ENCODE assay signal across 1 fruit fly cellular context in genomic region chr3L:6359205-6359604, dm6.
TF ChIP-seq lines count a peak whose summit lies in the region.

No protein-coding gene starts in this region.

TF ChIP-seq in whole organism, prepupa, 60 proteins besides CTCF, POLR2A, EP300 and RAD21 (continued from another document):
- peak; percentile 41 for TF ChIP-seq CG16779 (tag; optimal IDR thresholded peaks at IDR 0.05; lab: Kevin White, UChicago)
- peak; percentile 68 for TF ChIP-seq CG11762 (GFP tag; optimal IDR thresholded peaks at IDR 0.05; lab: Kevin White, UChicago; ENCODE audit: insufficient read depth)
- TF ChIP-seq Sox14 (GFP tag; optimal IDR thresholded peaks at IDR 0.05; lab: Kevin White, UChicago): peak; percentile 44
- TF ChIP-seq CG6808 (GFP tag; optimal IDR thresholded peaks at IDR 0.05; lab: Kevin White, UChicago): peak; percentile 40
- peak; percentile 39 for TF ChIP-seq Sox102F (GFP tag; optimal IDR thresholded peaks at IDR 0.05; lab: Kevin White, UChicago)
- peak; percentile 61 for TF ChIP-seq OdsH (GFP tag; optimal IDR thresholded peaks at IDR 0.05; lab: Kevin White, UChicago)
- TF ChIP-seq cyc (GFP tag; optimal IDR thresholded peaks at IDR 0.05; lab: Kevin White, UChicago): peak; percentile 89
- peak; percentile 54 for TF ChIP-seq CG9139 (GFP tag; optimal IDR thresholded peaks at IDR 0.05; lab: Kevin White, UChicago)
- peak; percentile 61 for TF ChIP-seq spab (GFP tag; optimal IDR thresholded peaks at IDR 0.05; lab: Kevin White, UChicago)
- TF ChIP-seq dsx (GFP tag; optimal IDR thresholded peaks at IDR 0.05; lab: Kevin White, UChicago; ENCODE audit: poor library complexity, severe bottlenecking): peak; percentile 41
- TF ChIP-seq vri (GFP tag; optimal IDR thresholded peaks at IDR 0.05; lab: Kevin White, UChicago): peak; percentile 51
- peak; percentile 76 for TF ChIP-seq Ets96B (tag; optimal IDR thresholded peaks at IDR 0.05; lab: Kevin White, UChicago)
- peak; percentile 41 for TF ChIP-seq CG32006 (GFP tag; optimal IDR thresholded peaks at IDR 0.05; lab: Kevin White, UChicago)
- no peak for TF ChIP-seq Lpt (GFP tag; optimal IDR thresholded peaks at IDR 0.05; lab: Kevin White, UChicago)
- TF ChIP-seq CG4318 (GFP tag; optimal IDR thresholded peaks at IDR 0.05; lab: Kevin White, UChicago): no peak
- peak; percentile 3 for TF ChIP-seq dac (GFP tag; optimal IDR thresholded peaks at IDR 0.05; lab: Kevin White, UChicago)
- no peak for TF ChIP-seq fd59A (GFP tag; optimal IDR thresholded peaks at IDR 0.05; lab: Kevin White, UChicago)
- TF ChIP-seq fkh (GFP tag; optimal IDR thresholded peaks at IDR 0.05; lab: Kevin White, UChicago): no peak
- TF ChIP-seq Gug (GFP tag; IDR thresholded peaks at IDR 0.05; lab: Robert Waterston, UW): no peak
- peak; percentile 56 for TF ChIP-seq achi (GFP tag; optimal IDR thresholded peaks at IDR 0.05; lab: Kevin White, UChicago)
- peak; percentile 36 for TF ChIP-seq net (GFP tag; optimal IDR thresholded peaks at IDR 0.05; lab: Kevin White, UChicago)
- peak; percentile 2 for TF ChIP-seq CG7368 (GFP tag; optimal IDR thresholded peaks at IDR 0.05; lab: Kevin White, UChicago)
- peak; percentile 51; the same call in 2 of the 3 replicates for TF ChIP-seq CG8119 (GFP tag; IDR thresholded peaks at IDR 0.05; lab: Robert Waterston, UW)
- peak; percentile 68 for TF ChIP-seq CG6792 (GFP tag; optimal IDR thresholded peaks at IDR 0.05; lab: Kevin White, UChicago)
- TF ChIP-seq CG15336 (GFP tag; IDR thresholded peaks at IDR 0.05; lab: Robert Waterston, UW): peak; percentile 40; the same call in 1 of the 2 replicates
- peak; percentile 37 for TF ChIP-seq CG1621 (tag; optimal IDR thresholded peaks at IDR 0.05; lab: Kevin White, UChicago)
- peak; percentile 7 for TF ChIP-seq Eip93F (GFP tag; optimal IDR thresholded peaks at IDR 0.05; lab: Kevin White, UChicago)
- peak; percentile 86 for TF ChIP-seq Eip78C (GFP tag; lab: Kevin White, UChicago)
- peak; percentile 81 for TF ChIP-seq esn (GFP tag; optimal IDR thresholded peaks at IDR 0.05; lab: Kevin White, UChicago)
- peak; percentile 46 for TF ChIP-seq pdm3 (GFP tag; optimal IDR thresholded peaks at IDR 0.05; lab: Kevin White, UChicago)
- TF ChIP-seq CG8319 (GFP tag; optimal IDR thresholded peaks at IDR 0.05; lab: Kevin White, UChicago): peak; percentile 33
- peak; percentile 13 for TF ChIP-seq Sox15 (GFP tag; optimal IDR thresholded peaks at IDR 0.05; lab: Kevin White, UChicago)
- peak; percentile 47 for TF ChIP-seq CG34406 (GFP tag; optimal IDR thresholded peaks at IDR 0.05; lab: Kevin White, UChicago)
- TF ChIP-seq Blimp-1 (GFP tag; optimal IDR thresholded peaks at IDR 0.05; lab: Kevin White, UChicago): peak; percentile 68
- TF ChIP-seq CG10669 (GFP tag; optimal IDR thresholded peaks at IDR 0.05; lab: Kevin White, UChicago): peak; percentile 73
- TF ChIP-seq acj6 (GFP tag; optimal IDR thresholded peaks at IDR 0.05; lab: Kevin White, UChicago): peak; percentile 55
